Worm (Caenorhabditis elegans): ENCODE results near the gene moc-3.

- TF ChIP-seq sox-4 (tag; optimal IDR thresholded peaks at IDR 0.05) (no peak), dve-1 (tag; optimal IDR thresholded peaks at IDR 0.05) (no peak), tbx-2 (tag; optimal IDR thresholded peaks at IDR 0.05) (no peak), eyg-1 (tag; optimal IDR thresholded peaks at IDR 0.05) (no peak), ceh-18 (tag; optimal IDR thresholded peaks at IDR 0.05) (no peak), ceh-14 (tag; optimal IDR thresholded peaks at IDR 0.05) (no peak), nfya-1 (tag; optimal IDR thresholded peaks at IDR 0.05) (no peak), ama-1 (optimal IDR thresholded peaks at IDR 0.05) (no peak), lim-6 (tag; optimal IDR thresholded peaks at IDR 0.05) (no peak), pros-1 (tag; optimal IDR thresholded peaks at IDR 0.05) (no peak), dmd-4 (tag; optimal IDR thresholded peaks at IDR 0.05; ENCODE audit: borderline replicate concordance) (no peak), fkh-10 (GFP tag; optimal IDR thresholded peaks at IDR 0.05) (no peak), F13H6.1 (tag; optimal IDR thresholded peaks at IDR 0.05) (no peak)
These were observed 18.1 kb downstream of the moc-3 start, which contains the start of gene pmk-1 for ce11 chrIV:8148494-8148893.
